Fruit fly (Drosophila melanogaster): ENCODE data around the gene Ptp61F.

Gene Ptp61F

dm6 chr3L:1442309-1442708, 32.7 kb downstream of the Ptp61F start (continued):
- TF ChIP-seq CG10267 (tag; optimal IDR thresholded peaks at IDR 0.05) (no peak), CG34422 (GFP tag; IDR thresholded peaks at IDR 0.05) (0 out of 3 replicates have a peak, but pooled peaks have one; percentile 15), CG11696 (GFP tag; IDR thresholded peaks at IDR 0.05) (no peak), CG17328 (GFP tag; IDR thresholded peaks at IDR 0.05) (peak; percentile 24; the same call in 1 of the 2 replicates), ems (GFP tag; optimal IDR thresholded peaks at IDR 0.05) (no peak), H15 (GFP tag; IDR thresholded peaks at IDR 0.05) (0 out of 3 replicates have a peak, but pooled peaks have one; percentile 11), bsh (GFP tag; optimal IDR thresholded peaks at IDR 0.05) (peak in 1 of 2 experiments; percentile 48), ac (GFP tag; optimal IDR thresholded peaks at IDR 0.05) (no peak), CG17359 (tag; optimal IDR thresholded peaks at IDR 0.05) (no peak), TFAM (GFP tag; optimal IDR thresholded peaks at IDR 0.05) (no peak), CG8924 (tag; optimal IDR thresholded peaks at IDR 0.05) (no peak), zfh1 (GFP tag; IDR thresholded peaks at IDR 0.05) (0 out of 3 replicates have a peak, but pooled peaks have one; percentile 17), otp (GFP tag; IDR thresholded peaks at IDR 0.05) (peak; percentile 36; the same call in 1 of the 3 replicates), dmrt11E (tag; optimal IDR thresholded peaks at IDR 0.05) (peak; percentile 62), CG3065 (GFP tag; optimal IDR thresholded peaks at IDR 0.05) (no peak), CG10209 (GFP tag; optimal IDR thresholded peaks at IDR 0.05) (peak; percentile 66), CG17612 (GFP tag; IDR thresholded peaks at IDR 0.05) (no peak), CG32772 (GFP tag; IDR thresholded peaks at IDR 0.05) (0 out of 2 replicates have a peak, but pooled peaks have one; percentile 7), sens (GFP tag) (peak; percentile 69), CG17568 (GFP tag; optimal IDR thresholded peaks at IDR 0.05) (no peak)

- TF ChIP-seq CG7271 (tag; optimal IDR thresholded peaks at IDR 0.05): no peak
- no peak for TF ChIP-seq cad (GFP tag; optimal IDR thresholded peaks at IDR 0.05)
- no peak for TF ChIP-seq CG9215 (GFP tag; IDR thresholded peaks at IDR 0.05)
- peak in 1 of 2 experiments; percentile 54 for TF ChIP-seq bsh (GFP tag; optimal IDR thresholded peaks at IDR 0.05)
- 0 out of 3 replicates have a peak, but pooled peaks have one; percentile 46 for TF ChIP-seq sr (GFP tag; IDR thresholded peaks at IDR 0.05)
- peak; percentile 39; the same call in 1 of the 2 replicates for TF ChIP-seq vvl (GFP tag; IDR thresholded peaks at IDR 0.05)
- peak; percentile 53 for TF ChIP-seq sens (GFP tag)
- TF ChIP-seq chinmo (GFP tag; IDR thresholded peaks at IDR 0.05; ENCODE audit: partially characterized antibody): 0 out of 4 replicates have a peak, but pooled peaks have one; percentile 64
- peak; percentile 19 for TF ChIP-seq kni (GFP tag; optimal IDR thresholded peaks at IDR 0.05)
Observed at dm6 chr3L:1440999-1441398, 34.1 kb downstream of the Ptp61F start.

- TF ChIP-seq crp (GFP tag; optimal IDR thresholded peaks at IDR 0.05) (no peak), sens (GFP tag) (no peak), lbe (GFP tag; optimal IDR thresholded peaks at IDR 0.05) (no peak), lola (GFP tag; optimal IDR thresholded peaks at IDR 0.05) (no peak), ro (GFP tag; IDR thresholded peaks at IDR 0.05) (no peak), CG10979 (tag; optimal IDR thresholded peaks at IDR 0.05) (no peak), C15 (GFP tag; IDR thresholded peaks at IDR 0.05) (no peak), CG4328 (GFP tag; optimal IDR thresholded peaks at IDR 0.05) (no peak), hkb (optimal IDR thresholded peaks at IDR 0.05) (no peak), hkb (GFP tag; IDR thresholded peaks at IDR 0.05) (no peak), CG12155 (GFP tag; optimal IDR thresholded peaks at IDR 0.05) (no peak), pnt (GFP tag; optimal IDR thresholded peaks at IDR 0.05) (no peak), bigmax (GFP tag; optimal IDR thresholded peaks at IDR 0.05) (no peak), cg (GFP tag; optimal IDR thresholded peaks at IDR 0.05) (no peak), Lim3 (GFP tag; IDR thresholded peaks at IDR 0.05) (no peak), CG4617 (GFP tag; optimal IDR thresholded peaks at IDR 0.05; ENCODE audit: borderline replicate concordance) (no peak)
Observed at dm6 chr3L:1437772-1438171, 37.3 kb downstream of the Ptp61F start, which contains the start of gene SA2. SA2 (minus strand) TSS chr3L:1437872.

Measured in whole organism, embryonic.